In genomic region chrX:21053099-21053715, dm6 we compare ENCODE assay signal across 5 fruit fly cellular contexts.
TF ChIP-seq lines count a peak whose summit lies in the region.

No protein-coding gene starts in this region.

- TF ChIP-seq CTCF in whole organism, embryonic (GFP tag; optimal IDR thresholded peaks at IDR 0.05; lab: Kevin White, UChicago) = peak; percentile 59

TF ChIP-seq in whole organism, adult, 20 proteins besides CTCF, POLR2A, EP300 and RAD21 (continues in another document):
- TF ChIP-seq CG7101 (tag; optimal IDR thresholded peaks at IDR 0.05; lab: Kevin White, UChicago) (peak; percentile 89), bab1 (GFP tag; optimal IDR thresholded peaks at IDR 0.05; lab: Kevin White, UChicago) (peak; percentile 87), ovo (GFP tag; optimal IDR thresholded peaks at IDR 0.05; lab: Kevin White, UChicago) (peak; percentile 85), toe (GFP tag; optimal IDR thresholded peaks at IDR 0.05; lab: Kevin White, UChicago) (peak; percentile 68), cic (GFP tag; optimal IDR thresholded peaks at IDR 0.05; lab: Kevin White, UChicago) (no peak), CG7045 (GFP tag; optimal IDR thresholded peaks at IDR 0.05; lab: Kevin White, UChicago) (peak; percentile 18), CG1620 (GFP tag; optimal IDR thresholded peaks at IDR 0.05; lab: Kevin White, UChicago) (peak; percentile 88), Clk (GFP tag; optimal IDR thresholded peaks at IDR 0.05; lab: Kevin White, UChicago) (no peak), CG11617 (GFP tag; optimal IDR thresholded peaks at IDR 0.05; lab: Kevin White, UChicago) (peak; percentile 90), Crg-1 (GFP tag; optimal IDR thresholded peaks at IDR 0.05; lab: Kevin White, UChicago) (peak; percentile 79), tj (GFP tag; optimal IDR thresholded peaks at IDR 0.05; lab: Kevin White, UChicago) (peak; percentile 60), CG14711 (tag; optimal IDR thresholded peaks at IDR 0.05; lab: Kevin White, UChicago) (peak; percentile 75), Hr96 (GFP tag; optimal IDR thresholded peaks at IDR 0.05; lab: Kevin White, UChicago) (peak; percentile 94), CG33017 (tag; optimal IDR thresholded peaks at IDR 0.05; lab: Kevin White, UChicago) (peak; percentile 44), cnc (optimal IDR thresholded peaks at IDR 0.05; lab: Kevin White, UChicago) (no peak), pad (GFP tag; optimal IDR thresholded peaks at IDR 0.05; lab: Kevin White, UChicago) (peak; percentile 78), kay (GFP tag; lab: Kevin White, UChicago; ENCODE audit: borderline replicate concordance) (no peak), CG5204 (GFP tag; optimal IDR thresholded peaks at IDR 0.05; lab: Kevin White, UChicago) (peak; percentile 56)

TF ChIP-seq in whole organism, embryonic, 481 proteins besides CTCF, POLR2A, EP300 and RAD21 (continues in another document):
- TF ChIP-seq ac (GFP tag; optimal IDR thresholded peaks at IDR 0.05; lab: Kevin White, UChicago) (peak; percentile 85), bcd (GFP tag; optimal IDR thresholded peaks at IDR 0.05; lab: Kevin White, UChicago) (peak; percentile 81), CG32772 (GFP tag; IDR thresholded peaks at IDR 0.05; lab: Robert Waterston, UW) (peak; percentile 36; the same call in 1 of the 2 replicates), ttk (GFP tag; IDR thresholded peaks at IDR 0.05; lab: Robert Waterston, UW) (peak; percentile 39; the same call in 1 of the 2 replicates), usp (GFP tag; optimal IDR thresholded peaks at IDR 0.05; lab: Kevin White, UChicago) (no peak), zf30C (GFP tag; optimal IDR thresholded peaks at IDR 0.05; lab: Kevin White, UChicago) (peak; percentile 47), Hmr (GFP tag; optimal IDR thresholded peaks at IDR 0.05; lab: Kevin White, UChicago) (peak; percentile 92), pita (GFP tag; optimal IDR thresholded peaks at IDR 0.05; lab: Kevin White, UChicago) (no peak), ara (GFP tag; IDR thresholded peaks at IDR 0.05; lab: Robert Waterston, UW) (no peak), Abd-B (GFP tag; optimal IDR thresholded peaks at IDR 0.05; lab: Kevin White, UChicago) (peak; percentile 19), CG30403 (GFP tag; optimal IDR thresholded peaks at IDR 0.05; lab: Kevin White, UChicago) (peak; percentile 63), HLH3B (GFP tag; IDR thresholded peaks at IDR 0.05; lab: Robert Waterston, UW) (peak; percentile 54; the same call in 1 of the 2 replicates), Camta (GFP tag; optimal IDR thresholded peaks at IDR 0.05; lab: Kevin White, UChicago) (peak; percentile 47), E2f2 (GFP tag; IDR thresholded peaks at IDR 0.05; lab: Robert Waterston, UW) (peak; percentile 52), bsh (GFP tag; optimal IDR thresholded peaks at IDR 0.05; lab: Kevin White, UChicago) (peak; percentile 50 to 64), Sox100B (GFP tag; optimal IDR thresholded peaks at IDR 0.05; lab: Kevin White, UChicago) (peak; percentile 68), CG10431 (GFP tag; optimal IDR thresholded peaks at IDR 0.05; lab: Kevin White, UChicago) (peak; percentile 80), CG12236 (GFP tag; optimal IDR thresholded peaks at IDR 0.05; lab: Kevin White, UChicago) (peak; percentile 73)

TF ChIP-seq in whole organism, prepupa, 60 proteins besides CTCF, POLR2A, EP300 and RAD21 (continues in another document):
- TF ChIP-seq CG16779 (tag; optimal IDR thresholded peaks at IDR 0.05; lab: Kevin White, UChicago) (peak; percentile 72), Lpt (GFP tag; optimal IDR thresholded peaks at IDR 0.05; lab: Kevin White, UChicago) (no peak), CG6163 (GFP tag; IDR thresholded peaks at IDR 0.05; lab: Robert Waterston, UW) (peak; percentile 81), CG11762 (GFP tag; optimal IDR thresholded peaks at IDR 0.05; lab: Kevin White, UChicago; ENCODE audit: insufficient read depth) (peak; percentile 28), spab (GFP tag; optimal IDR thresholded peaks at IDR 0.05; lab: Kevin White, UChicago) (peak; percentile 22), CG8119 (GFP tag; IDR thresholded peaks at IDR 0.05; lab: Robert Waterston, UW) (peak; percentile 34; the same call in 2 of the 3 replicates), CG34406 (GFP tag; optimal IDR thresholded peaks at IDR 0.05; lab: Kevin White, UChicago) (peak; percentile 55), Met (GFP tag; optimal IDR thresholded peaks at IDR 0.05; lab: Kevin White, UChicago) (peak; percentile 78), CG8632 (GFP tag; optimal IDR thresholded peaks at IDR 0.05; lab: Kevin White, UChicago) (peak; percentile 49), Eip78C (GFP tag; lab: Kevin White, UChicago) (peak; percentile 81), Hr4 (GFP tag; optimal IDR thresholded peaks at IDR 0.05; lab: Kevin White, UChicago) (peak; percentile 24), CG3919 (GFP tag; optimal IDR thresholded peaks at IDR 0.05; lab: Kevin White, UChicago) (peak; percentile 84), cyc (GFP tag; optimal IDR thresholded peaks at IDR 0.05; lab: Kevin White, UChicago) (peak; percentile 66), OdsH (GFP tag; optimal IDR thresholded peaks at IDR 0.05; lab: Kevin White, UChicago) (peak; percentile 66), CG31627 (GFP tag; optimal IDR thresholded peaks at IDR 0.05; lab: Kevin White, UChicago) (peak; percentile 57), lz (GFP tag; optimal IDR thresholded peaks at IDR 0.05; lab: Kevin White, UChicago) (peak; percentile 68), fd59A (GFP tag; optimal IDR thresholded peaks at IDR 0.05; lab: Kevin White, UChicago) (peak; percentile 40), CG6276 (GFP tag; optimal IDR thresholded peaks at IDR 0.05; lab: Kevin White, UChicago) (peak; percentile 40), Ets96B (tag; optimal IDR thresholded peaks at IDR 0.05; lab: Kevin White, UChicago) (peak; percentile 7)

TF ChIP-seq in whole organism, pupa, 21 proteins besides CTCF, POLR2A, EP300 and RAD21:
- TF ChIP-seq Ets98B (GFP tag; IDR thresholded peaks at IDR 0.05; lab: Robert Waterston, UW) (peak; percentile 38; the same call in 1 of the 2 replicates), CG10348 (GFP tag; IDR thresholded peaks at IDR 0.05; lab: Robert Waterston, UW) (no peak), CG34367 (tag; optimal IDR thresholded peaks at IDR 0.05; lab: Kevin White, UChicago) (peak; percentile 66), rn (GFP tag; IDR thresholded peaks at IDR 0.05; lab: Robert Waterston, UW) (no peak), CG13204 (GFP tag; optimal IDR thresholded peaks at IDR 0.05; lab: Kevin White, UChicago) (peak; percentile 65), CG32121 (GFP tag; IDR thresholded peaks at IDR 0.05; lab: Robert Waterston, UW) (no peak), CG14655 (GFP tag; optimal IDR thresholded peaks at IDR 0.05; lab: Kevin White, UChicago) (peak; percentile 26), gl (tag; optimal IDR thresholded peaks at IDR 0.05; lab: Kevin White, UChicago) (peak; percentile 56), CG8301 (tag; optimal IDR thresholded peaks at IDR 0.05; lab: Kevin White, UChicago) (peak; percentile 27), D1 (tag; optimal IDR thresholded peaks at IDR 0.05; lab: Kevin White, UChicago) (no peak), CG15710 (tag; optimal IDR thresholded peaks at IDR 0.05; lab: Kevin White, UChicago) (peak; percentile 47), CG9948 (tag; optimal IDR thresholded peaks at IDR 0.05; lab: Kevin White, UChicago) (peak; percentile 13), Snoo (tag; optimal IDR thresholded peaks at IDR 0.05; lab: Kevin White, UChicago) (peak; percentile 86), fd96Ca (GFP tag; IDR thresholded peaks at IDR 0.05; lab: Robert Waterston, UW) (peak; percentile 54; the same call in 1 of the 3 replicates), EcR (GFP tag; optimal IDR thresholded peaks at IDR 0.05; lab: Kevin White, UChicago) (peak; percentile 40), CG4496 (GFP tag; IDR thresholded peaks at IDR 0.05; lab: Robert Waterston, UW) (peak; percentile 80), Pif1B (GFP tag; optimal IDR thresholded peaks at IDR 0.05; lab: Kevin White, UChicago) (peak; percentile 58), CG8159 (tag; optimal IDR thresholded peaks at IDR 0.05; lab: Kevin White, UChicago) (peak; percentile 45), CG17806 (tag; optimal IDR thresholded peaks at IDR 0.05; lab: Kevin White, UChicago) (peak; percentile 28), CG12605 (GFP tag; IDR thresholded peaks at IDR 0.05; lab: Robert Waterston, UW) (peak; percentile 78), Pif1A (GFP tag; optimal IDR thresholded peaks at IDR 0.05; lab: Kevin White, UChicago) (peak; percentile 70)

TF ChIP-seq in whole organism, wandering third instar larva, 38 proteins besides CTCF, POLR2A, EP300 and RAD21 (continues in another document):
- peak; percentile 80 for TF ChIP-seq sv (GFP tag; optimal IDR thresholded peaks at IDR 0.05; lab: Kevin White, UChicago)
- peak; percentile 56 for TF ChIP-seq Jra (GFP tag; optimal IDR thresholded peaks at IDR 0.05; lab: Kevin White, UChicago)
- TF ChIP-seq usp (GFP tag; optimal IDR thresholded peaks at IDR 0.05; lab: Kevin White, UChicago) = no peak
- TF ChIP-seq Myc (optimal IDR thresholded peaks at IDR 0.05; lab: Kevin White, UChicago) = peak; percentile 30
- TF ChIP-seq Sp1 (GFP tag; optimal IDR thresholded peaks at IDR 0.05; lab: Kevin White, UChicago) = peak; percentile 83
- TF ChIP-seq HLH106 (tag; optimal IDR thresholded peaks at IDR 0.05; lab: Kevin White, UChicago) = peak; percentile 71
- peak; percentile 76 for TF ChIP-seq h (GFP tag; optimal IDR thresholded peaks at IDR 0.05; lab: Kevin White, UChicago)
- peak; percentile 28 for TF ChIP-seq psq (GFP tag; optimal IDR thresholded peaks at IDR 0.05; lab: Kevin White, UChicago)
- no peak for TF ChIP-seq dsf (GFP tag; optimal IDR thresholded peaks at IDR 0.05; lab: Kevin White, UChicago; ENCODE audit: borderline replicate concordance)
- TF ChIP-seq dmrt93B (GFP tag; optimal IDR thresholded peaks at IDR 0.05; lab: Kevin White, UChicago) = peak; percentile 76
- peak; percentile 45 for TF ChIP-seq woc (GFP tag; optimal IDR thresholded peaks at IDR 0.05; lab: Kevin White, UChicago)
- peak; percentile 36 for TF ChIP-seq OdsH (GFP tag; optimal IDR thresholded peaks at IDR 0.05; lab: Kevin White, UChicago)
- peak; percentile 71 for TF ChIP-seq br (GFP tag; optimal IDR thresholded peaks at IDR 0.05; lab: Kevin White, UChicago)
- peak; percentile 71 for TF ChIP-seq Hnf4 (GFP tag; optimal IDR thresholded peaks at IDR 0.05; lab: Kevin White, UChicago)
- no peak for TF ChIP-seq CG32264 (GFP tag; optimal IDR thresholded peaks at IDR 0.05; lab: Kevin White, UChicago)
- peak; percentile 84 for TF ChIP-seq Hr83 (GFP tag; optimal IDR thresholded peaks at IDR 0.05; lab: Kevin White, UChicago; ENCODE audit: poor library complexity, severe bottlenecking)
- peak; percentile 38 for TF ChIP-seq Mio (GFP tag; optimal IDR thresholded peaks at IDR 0.05; lab: Kevin White, UChicago)
- peak; percentile 83 for TF ChIP-seq CG9705 (GFP tag; optimal IDR thresholded peaks at IDR 0.05; lab: Kevin White, UChicago)
- TF ChIP-seq Rel (GFP tag; optimal IDR thresholded peaks at IDR 0.05; lab: Kevin White, UChicago) = no peak
- TF ChIP-seq Rel (tag; optimal IDR thresholded peaks at IDR 0.05; lab: Kevin White, UChicago) = peak; percentile 52
- peak; percentile 43 for TF ChIP-seq ey (GFP tag; optimal IDR thresholded peaks at IDR 0.05; lab: Kevin White, UChicago)
- TF ChIP-seq foxo (GFP tag; optimal IDR thresholded peaks at IDR 0.05; lab: Kevin White, UChicago) = peak in 1 of 2 experiments; percentile 76
- TF ChIP-seq rgr (GFP tag; optimal IDR thresholded peaks at IDR 0.05; lab: Kevin White, UChicago) = peak; percentile 83
